Worm (Caenorhabditis elegans) whole organism, young adult: ENCODE results near the gene cdk-12.

Source experiments
- B0035.1 ChIP-seq: sonication (generic microtip); optimal IDR thresholded peaks from 2 replicates; lab custom pipeline; 2016; ENCODE audit warnings: missing genetic modification characterization, mild to moderate bottlenecking, missing compliant biosample characterization, missing genotype, missing genetic modification reagents
- B0336.3 ChIP-seq: fragments of 200-800 bp; sonication (Bioruptor generic); IDR thresholded peaks from 2 replicates; pipeline ENCODE4 v1.3.6; 2022; ENCODE audit warnings: missing genetic modification characterization, missing compliant biosample characterization
- F22D6.2 ChIP-seq: sonication (generic microtip); optimal IDR thresholded peaks from 2 replicates; lab custom pipeline; 2016; ENCODE audit warnings: mild to moderate bottlenecking, missing genetic modification characterization, missing compliant biosample characterization
- F39B2.1 ChIP-seq: fragments of 200-800 bp; sonication (Bioruptor generic); IDR thresholded peaks from 2 replicates; pipeline ENCODE4 v1.3.6; 2022; ENCODE audit warnings: missing genetic modification reagents, missing genetic modification characterization, missing compliant biosample characterization
- F55B11.4 ChIP-seq: sonication (generic microtip); optimal IDR thresholded peaks from 2 replicates; lab custom pipeline; 2016; ENCODE audit warnings: missing compliant biosample characterization, missing genetic modification characterization, borderline replicate concordance; ENCODE audit not compliant: insufficient read depth
- K11D2.4 ChIP-seq: fragments of 200-800 bp; sonication (Bioruptor generic); IDR thresholded peaks from 2 replicates; pipeline ENCODE4 v1.3.6; 2022; ENCODE audit warnings: missing genetic modification reagents, missing genetic modification characterization, missing compliant biosample characterization
- K12H6.12 ChIP-seq: fragments of 200-800 bp; sonication (Bioruptor generic); optimal IDR thresholded peaks from 2 replicates; lab custom pipeline; 2018; ENCODE audit warnings: mild to moderate bottlenecking, missing genetic modification characterization, missing compliant biosample characterization
- Y53G8AR.9 ChIP-seq: fragments of 200-800 bp; sonication (Bioruptor generic); conservative IDR thresholded peaks from 2 replicates; pipeline ENCODE4 v1.3.6; 2022; ENCODE audit warnings: missing genetic modification reagents, missing genetic modification characterization, missing compliant biosample characterization
- Y95B8A.8 ChIP-seq: fragments of 200-800 bp; sonication (Bioruptor generic); IDR thresholded peaks from 2 replicates; pipeline ENCODE4 v1.3.6; 2022; ENCODE audit warnings: missing genetic modification reagents, missing genetic modification characterization, missing compliant biosample characterization
- akir-1 ChIP-seq: fragments of 200-800 bp; sonication (Bioruptor generic); optimal IDR thresholded peaks from 2 replicates; lab custom pipeline; 2018; ENCODE audit warnings: mild to moderate bottlenecking, missing genetic modification characterization, moderate library complexity, missing compliant biosample characterization
- aptf-2 ChIP-seq: fragments of 200-800 bp; sonication (Bioruptor generic); conservative IDR thresholded peaks from 2 replicates; pipeline ENCODE4 v1.3.6; 2022; ENCODE audit warnings: missing genetic modification reagents, missing genetic modification characterization, missing compliant biosample characterization
- atf-7 ChIP-seq: sonication (generic microtip); optimal IDR thresholded peaks from 2 replicates; lab custom pipeline; 2017; ENCODE audit warnings: mild to moderate bottlenecking, missing genetic modification characterization, missing compliant biosample characterization
- attf-5 ChIP-seq: fragments of 200-800 bp; sonication (Bioruptor generic); optimal IDR thresholded peaks from 2 replicates; lab custom pipeline; 2018; ENCODE audit warnings: mild to moderate bottlenecking, missing genetic modification characterization, missing compliant biosample characterization
- ccch-3 ChIP-seq: fragments of 200-800 bp; sonication (Bioruptor generic); optimal IDR thresholded peaks from 2 replicates; lab custom pipeline; 2018; ENCODE audit warnings: mild to moderate bottlenecking, missing genetic modification characterization, missing compliant biosample characterization
- ceh-100 ChIP-seq: fragments of 200-800 bp; sonication (Bioruptor generic); IDR thresholded peaks from 2 replicates; pipeline ENCODE4 v1.3.6; 2022; ENCODE audit warnings: missing genetic modification reagents, missing genetic modification characterization, missing compliant biosample characterization
- ceh-27 ChIP-seq: fragments of 200-800 bp; sonication (Bioruptor generic); optimal IDR thresholded peaks from 2 replicates; lab custom pipeline; 2018; ENCODE audit warnings: mild to moderate bottlenecking, missing genetic modification characterization, moderate library complexity, missing compliant biosample characterization
- ceh-79 ChIP-seq: sonication (generic microtip); optimal IDR thresholded peaks from 2 replicates; lab custom pipeline; 2017; ENCODE audit warnings: mild to moderate bottlenecking, missing genetic modification characterization, missing compliant biosample characterization
- dox-1 ChIP-seq: fragments of 200-800 bp; sonication (Bioruptor generic); IDR thresholded peaks from 2 replicates; pipeline ENCODE4 v1.3.6; 2022; ENCODE audit warnings: missing genetic modification reagents, missing genetic modification characterization, missing compliant biosample characterization
- dpl-1 ChIP-seq: fragments of 150-350 bp; optimal IDR thresholded peaks from 2 replicates; lab custom pipeline; 2014; ENCODE audit warnings: missing biosample characterization, missing genetic modification reagents, missing genetic modification characterization
- egl-44 ChIP-seq: fragments of 200-800 bp; sonication (Bioruptor generic); IDR thresholded peaks from 2 replicates; pipeline ENCODE4 v1.3.6; 2022; ENCODE audit warnings: missing genetic modification reagents, missing genetic modification characterization, missing compliant biosample characterization
- gei-17 ChIP-seq: fragments of 200-800 bp; sonication (Bioruptor generic); optimal IDR thresholded peaks from 2 replicates; lab custom pipeline; 2018; ENCODE audit warnings: mild to moderate bottlenecking, missing genetic modification characterization, missing compliant biosample characterization
- hmg-1.2 ChIP-seq: fragments of 200-800 bp; sonication (Bioruptor generic); IDR thresholded peaks from 2 replicates; pipeline ENCODE4 v1.3.6; 2022; ENCODE audit warnings: missing genetic modification reagents, missing genetic modification characterization, missing compliant biosample characterization
- let-526 ChIP-seq: fragments of 200-800 bp; sonication (Bioruptor generic); IDR thresholded peaks from 2 replicates; pipeline ENCODE4 v1.3.6; 2022; ENCODE audit warnings: missing genetic modification reagents, missing genetic modification characterization, missing compliant biosample characterization
- let-607 ChIP-seq, 2 experiments: fragments of 200-800 bp in 1 of 2; sonication (Bioruptor generic) in 1 of 2; sonication (generic microtip) in 1 of 2; optimal IDR thresholded peaks; 2 replicates each; lab custom pipeline; 2016 to 2018; ENCODE audit warnings: mild to moderate bottlenecking in 2 of 2, missing compliant biosample characterization in 2 of 2, missing genetic modification characterization in 2 of 2, moderate library complexity in 2 of 2, missing genotype in 1 of 2
- lin-35 ChIP-seq, 3 experiments: fragments of 150-350 bp in 2 of 3; sonication (generic microtip) in 1 of 3; optimal IDR thresholded peaks; 2 replicates each; lab custom pipeline; 2014 to 2018; ENCODE audit warnings: missing biosample characterization in 3 of 3, missing genetic modification characterization in 3 of 3, missing genetic modification reagents in 3 of 3
- lin-40 ChIP-seq: sonication (generic microtip); optimal IDR thresholded peaks from 2 replicates; lab custom pipeline; 2016; ENCODE audit warnings: missing genetic modification characterization, mild to moderate bottlenecking, missing compliant biosample characterization, missing genotype, missing genetic modification reagents
- lsl-1 ChIP-seq: fragments of 200-800 bp; sonication (Bioruptor generic); optimal IDR thresholded peaks from 2 replicates; lab custom pipeline; 2018; ENCODE audit warnings: mild to moderate bottlenecking, missing genetic modification characterization, moderate library complexity, missing compliant biosample characterization
- lsy-27 ChIP-seq: sonication (generic microtip); optimal IDR thresholded peaks from 2 replicates; lab custom pipeline; 2017; ENCODE audit warnings: missing genetic modification characterization, mild to moderate bottlenecking, missing compliant biosample characterization, antibody characterized with exemption, missing genotype, borderline replicate concordance; ENCODE audit not compliant: insufficient read depth
- mcd-1 ChIP-seq: fragments of 200-800 bp; sonication (Bioruptor generic); IDR thresholded peaks from 2 replicates; pipeline ENCODE4 v1.3.6; 2022; ENCODE audit warnings: missing genetic modification reagents, missing genetic modification characterization, missing compliant biosample characterization
- nfya-1 ChIP-seq: sonication (generic microtip); optimal IDR thresholded peaks from 2 replicates; lab custom pipeline; 2017; ENCODE audit warnings: antibody characterized with exemption, missing compliant biosample characterization, missing genetic modification characterization, borderline replicate concordance; ENCODE audit not compliant: insufficient read depth
- nfyb-1 ChIP-seq: fragments of 200-800 bp; sonication (Bioruptor generic); IDR thresholded peaks from 2 replicates; pipeline ENCODE4 v1.3.6; 2022; ENCODE audit warnings: missing genetic modification reagents, missing genetic modification characterization, missing compliant biosample characterization
- nhr-179 ChIP-seq: sonication (generic microtip); optimal IDR thresholded peaks from 2 replicates; lab custom pipeline; 2016; ENCODE audit warnings: mild to moderate bottlenecking, missing genetic modification characterization, missing compliant biosample characterization
- nhr-27 ChIP-seq: fragments of 200-800 bp; sonication (Bioruptor generic); optimal IDR thresholded peaks from 2 replicates; lab custom pipeline; 2018; ENCODE audit warnings: mild to moderate bottlenecking, missing genetic modification characterization, moderate library complexity, missing compliant biosample characterization
- nhr-80 ChIP-seq: sonication (generic microtip); optimal IDR thresholded peaks from 2 replicates; lab custom pipeline; 2016; ENCODE audit warnings: missing genetic modification characterization, missing compliant biosample characterization
- pbrm-1 ChIP-seq: fragments of 200-800 bp; sonication (Bioruptor generic); IDR thresholded peaks from 2 replicates; pipeline ENCODE4 v1.3.6; 2022; ENCODE audit warnings: missing genetic modification reagents, missing genetic modification characterization, missing compliant biosample characterization
- snpc-1.1 ChIP-seq: sonication (generic microtip); optimal IDR thresholded peaks from 2 replicates; lab custom pipeline; 2017; ENCODE audit warnings: missing genetic modification characterization, mild to moderate bottlenecking, missing compliant biosample characterization, antibody characterized with exemption, moderate library complexity, missing genotype, missing genetic modification reagents; ENCODE audit not compliant: insufficient read depth
- snpc-1.3 ChIP-seq: sonication (generic microtip); optimal IDR thresholded peaks from 2 replicates; lab custom pipeline; 2017; ENCODE audit warnings: missing genetic modification characterization, mild to moderate bottlenecking, missing compliant biosample characterization, antibody characterized with exemption, moderate library complexity, missing genotype, missing genetic modification reagents; ENCODE audit not compliant: insufficient read depth
- sptf-2 ChIP-seq: fragments of 200-800 bp; sonication (Bioruptor generic); optimal IDR thresholded peaks from 2 replicates; lab custom pipeline; 2018; ENCODE audit warnings: mild to moderate bottlenecking, missing genetic modification characterization, missing compliant biosample characterization
- tbp1 ChIP-seq: fragments of 200-800 bp; sonication (Bioruptor generic); optimal IDR thresholded peaks from 2 replicates; lab custom pipeline; 2018; ENCODE audit warnings: mild to moderate bottlenecking, missing genetic modification characterization, missing compliant biosample characterization
- tbx-9 ChIP-seq: sonication (generic microtip); optimal IDR thresholded peaks from 2 replicates; lab custom pipeline; 2016; ENCODE audit warnings: borderline replicate concordance, missing genetic modification characterization, inconsistent platforms, missing compliant biosample characterization
- zfh-2 ChIP-seq: fragments of 200-800 bp; sonication (Bioruptor generic); conservative IDR thresholded peaks from 2 replicates; pipeline ENCODE4 v1.3.6; 2022; ENCODE audit warnings: missing genetic modification reagents, missing genetic modification characterization, missing compliant biosample characterization
- ztf-18 ChIP-seq: sonication (generic microtip); optimal IDR thresholded peaks from 2 replicates; lab custom pipeline; 2016; ENCODE audit warnings: missing genotype, mild to moderate bottlenecking, missing genetic modification characterization, missing compliant biosample characterization
- ztf-22 ChIP-seq: fragments of 200-800 bp; sonication (Bioruptor generic); optimal IDR thresholded peaks from 2 replicates; lab custom pipeline; 2018; ENCODE audit warnings: mild to moderate bottlenecking, missing genetic modification characterization, moderate library complexity, missing compliant biosample characterization

cdk-12 gene

DNA sequence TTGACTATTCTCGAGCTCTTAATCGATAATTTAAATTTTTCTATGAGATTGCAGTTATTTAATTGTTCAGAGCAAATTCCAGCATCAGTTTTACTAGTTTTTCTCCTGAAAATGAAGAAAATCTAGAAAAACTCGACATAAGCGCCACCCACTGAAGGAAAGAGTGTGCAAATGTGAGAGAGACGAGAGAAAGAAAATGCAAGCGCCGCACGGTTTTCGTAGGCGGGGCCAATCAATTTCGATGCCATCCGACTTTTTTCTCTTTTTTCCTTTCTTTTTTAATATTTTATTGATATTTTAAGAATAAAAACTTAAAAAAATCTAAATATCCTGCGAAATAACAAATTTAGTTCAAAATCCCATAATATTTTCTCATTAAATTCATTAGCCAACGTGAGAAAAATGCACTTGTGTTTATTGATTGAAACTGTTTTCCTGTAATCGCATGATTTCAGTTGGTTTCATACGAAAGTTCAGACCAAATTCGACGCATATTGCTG is at the start of gene cdk-12:
Gene cdk-12 (plus strand): TSS at position 450 of the 500 bp plus-strand sequence.
- peak; percentile 37; the same call in 1 of the 2 replicates for TF ChIP-seq dox-1 (GFP tag; lab: Robert Waterston, UW)
- TF ChIP-seq lsl-1 (GFP tag; lab: Kevin White, UChicago): no peak
- peak; percentile 93 for TF ChIP-seq hmg-1.2 (GFP tag; lab: Robert Waterston, UW)
- TF ChIP-seq snpc-1.3: peak; percentile 60
- TF ChIP-seq nfya-1: no peak
- TF ChIP-seq nhr-80: peak; percentile 7

DNA sequence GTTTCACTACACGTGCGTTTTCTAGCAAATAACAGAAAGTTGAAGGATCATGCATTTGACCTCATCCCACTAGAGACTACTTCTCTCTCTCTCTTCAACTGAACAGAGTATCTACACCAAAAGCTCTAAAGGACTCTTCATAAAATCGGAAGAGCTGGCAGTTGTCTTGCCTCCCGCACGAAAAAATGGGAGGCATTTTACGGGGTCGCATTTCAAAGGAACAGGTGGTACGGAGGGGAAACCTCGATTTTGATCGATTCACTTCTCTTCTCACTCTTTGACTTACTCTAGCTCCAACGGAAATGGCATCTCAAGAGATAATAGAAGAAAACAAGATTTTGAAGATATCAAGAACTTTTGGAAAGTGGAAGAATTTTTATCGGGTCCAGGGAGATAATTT is 49.6 kb upstream of the cdk-12 start:
- TF ChIP-seq pbrm-1 (GFP tag; lab: Robert Waterston, UW) (no peak), lin-40 (no peak), lsy-27 (tag; lab: Kevin White, UChicago) (no peak), Y53G8AR.9 (no peak), B0035.1 (tag; lab: Kevin White, UChicago) (no peak)

DNA sequence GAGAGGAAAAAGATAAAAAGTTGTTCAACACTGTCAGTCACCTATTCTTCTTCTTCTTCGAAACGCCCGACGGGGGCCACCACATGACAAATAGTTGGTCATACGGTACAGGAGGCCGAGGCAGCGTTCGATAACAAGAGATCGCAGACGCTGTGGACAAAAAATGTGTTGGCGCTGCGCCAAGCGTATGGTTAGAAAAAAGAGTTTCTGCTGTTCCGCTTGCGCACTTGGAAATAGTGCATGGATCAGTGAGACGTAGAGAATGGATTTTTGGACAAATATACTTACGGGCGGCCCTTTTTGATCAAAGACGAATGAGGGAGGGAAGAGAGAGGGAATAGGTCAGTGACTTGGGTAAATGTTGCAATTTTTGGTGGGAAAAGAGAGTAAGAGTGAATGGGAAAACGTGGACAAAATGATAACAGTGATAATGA is 48.0 kb upstream of the cdk-12 start:
- peak; percentile 55 to 58 for TF ChIP-seq let-607 (tag; optimal IDR thresholded peaks at IDR 0.05; lab: Kevin White, UChicago)
- peak; percentile 76 for TF ChIP-seq B0336.3 (GFP tag; lab: Robert Waterston, UW)
- TF ChIP-seq snpc-1.1 (tag; lab: Kevin White, UChicago): no peak
- TF ChIP-seq akir-1: no peak
- TF ChIP-seq zfh-2 (GFP tag; lab: Robert Waterston, UW): peak; percentile 73
- peak; percentile 21 for TF ChIP-seq ztf-18 (tag; lab: Kevin White, UChicago)
- peak; percentile 24 for TF ChIP-seq ztf-22
- TF ChIP-seq egl-44 (GFP tag; lab: Robert Waterston, UW): peak; percentile 63; the same call in 1 of the 2 replicates
- TF ChIP-seq lin-35 (GFP tag; optimal IDR thresholded peaks at IDR 0.05; lab: Kevin White, UChicago): no peak
- no peak for TF ChIP-seq Y95B8A.8 (GFP tag; lab: Robert Waterston, UW)
- TF ChIP-seq sptf-2 (GFP tag; lab: Kevin White, UChicago): no peak
- peak; percentile 14 for TF ChIP-seq F22D6.2
- TF ChIP-seq mcd-1 (GFP tag; lab: Robert Waterston, UW): peak; percentile 61
- no peak for TF ChIP-seq F39B2.1 (GFP tag; lab: Robert Waterston, UW)
- no peak for TF ChIP-seq nfya-1
- peak; percentile 83 for TF ChIP-seq hmg-1.2 (GFP tag; lab: Robert Waterston, UW)
- peak; percentile 68; the same call in 1 of the 2 replicates for TF ChIP-seq nfyb-1
- no peak for TF ChIP-seq aptf-2 (GFP tag; lab: Robert Waterston, UW)
- TF ChIP-seq ceh-27 (GFP tag; lab: Kevin White, UChicago): peak; percentile 51
- TF ChIP-seq dpl-1 (GFP tag; lab: Kevin White, UChicago): no peak
- peak; percentile 77 for TF ChIP-seq atf-7
- no peak for TF ChIP-seq ceh-100 (GFP tag; lab: Robert Waterston, UW)
- peak; percentile 88 for TF ChIP-seq nhr-80
- TF ChIP-seq lin-40: peak; percentile 77
- TF ChIP-seq ccch-3 (GFP tag; lab: Kevin White, UChicago): no peak
- TF ChIP-seq let-526 (GFP tag; lab: Robert Waterston, UW): 0 out of 2 replicates have a peak, but pooled peaks have one; percentile 60
- TF ChIP-seq nhr-27 (tag; lab: Kevin White, UChicago): no peak
- TF ChIP-seq F55B11.4 (tag; lab: Kevin White, UChicago): no peak
- peak; percentile 75 for TF ChIP-seq K11D2.4 (GFP tag; lab: Robert Waterston, UW)
- TF ChIP-seq attf-5: peak; percentile 85
- no peak for TF ChIP-seq nhr-179 (tag; lab: Kevin White, UChicago)
- peak; percentile 36 for TF ChIP-seq gei-17 (GFP tag; lab: Kevin White, UChicago)
- TF ChIP-seq K12H6.12 (tag; lab: Kevin White, UChicago): no peak
- no peak for TF ChIP-seq ceh-79
- TF ChIP-seq tbx-9 (tag; lab: Kevin White, UChicago): no peak
- peak; percentile 43 for TF ChIP-seq tbp1
